Worm (Caenorhabditis elegans): ENCODE measurements around the gene plr-1.

ce11 chrIII:11500647-11501046, 44.0 kb downstream of the plr-1 start, which contains the start of gene nars-2:
- TF ChIP-seq snpc-4 (tag; optimal IDR thresholded peaks at IDR 0.05) = no peak
- no peak for TF ChIP-seq unc-62 (GFP tag; optimal IDR thresholded peaks at IDR 0.05)
- TF ChIP-seq ztf-11 (tag; optimal IDR thresholded peaks at IDR 0.05) = no peak
- no peak for TF ChIP-seq nhr-237 (tag; optimal IDR thresholded peaks at IDR 0.05)
- no peak for TF ChIP-seq ces-1 (GFP tag; optimal IDR thresholded peaks at IDR 0.05)
- TF ChIP-seq pha-4 (tag; optimal IDR thresholded peaks at IDR 0.05) = no peak
- no peak for TF ChIP-seq sptf-1 (tag; optimal IDR thresholded peaks at IDR 0.05)
- no peak for TF ChIP-seq ceh-83 (GFP tag; optimal IDR thresholded peaks at IDR 0.05)
- TF ChIP-seq hlh-1 (tag; optimal IDR thresholded peaks at IDR 0.05) = no peak
- no peak for TF ChIP-seq nhr-12 (tag; optimal IDR thresholded peaks at IDR 0.05)
- no peak for TF ChIP-seq bed-3 (GFP tag; optimal IDR thresholded peaks at IDR 0.05)
- no peak for TF ChIP-seq tbx-8 (GFP tag; optimal IDR thresholded peaks at IDR 0.05)
